Worm (Caenorhabditis elegans) whole organism, late embryonic: Measurements from ENCODE around the gene F01D5.5.

Experiments
- C38D4.7 ChIP-seq: fragments of 200-800 bp; sonication (Bioruptor generic); optimal IDR thresholded peaks from 2 replicates; lab custom pipeline; 2018; ENCODE audit warnings: mild to moderate bottlenecking, missing genetic modification characterization, moderate library complexity, missing compliant biosample characterization
- F13H6.1 ChIP-seq: sonication (generic microtip); optimal IDR thresholded peaks from 2 replicates; lab custom pipeline; 2016; ENCODE audit warnings: missing genetic modification characterization, missing compliant biosample characterization
- K02D7.2 ChIP-seq: sonication (generic microtip); optimal IDR thresholded peaks from 2 replicates; lab custom pipeline; 2017; ENCODE audit warnings: mild to moderate bottlenecking, missing genetic modification characterization, missing compliant biosample characterization
- K09A11.1 ChIP-seq: sonication (generic microtip); optimal IDR thresholded peaks from 2 replicates; lab custom pipeline; 2017; ENCODE audit warnings: antibody characterized with exemption, mild to moderate bottlenecking, missing genetic modification characterization, missing compliant biosample characterization; ENCODE audit not compliant: insufficient read depth
- ahr-1 ChIP-seq: sonication (generic microtip); optimal IDR thresholded peaks from 2 replicates; lab custom pipeline; 2016; ENCODE audit warnings: missing genetic modification characterization, missing compliant biosample characterization
- ama-1 ChIP-seq: fragments of 150-350 bp; optimal IDR thresholded peaks from 2 replicates; lab custom pipeline; 2014
- ceh-18 ChIP-seq: sonication (generic microtip); optimal IDR thresholded peaks from 2 replicates; lab custom pipeline; 2016; ENCODE audit warnings: missing genetic modification characterization, missing compliant biosample characterization
- ceh-19 ChIP-seq: fragments of 200-800 bp; sonication (Bioruptor generic); optimal IDR thresholded peaks from 2 replicates; lab custom pipeline; 2018; ENCODE audit warnings: mild to moderate bottlenecking, missing genetic modification characterization, missing compliant biosample characterization
- ceh-24 ChIP-seq: sonication (generic microtip); optimal IDR thresholded peaks from 2 replicates; lab custom pipeline; 2016; ENCODE audit warnings: mild to moderate bottlenecking, missing genetic modification characterization, missing compliant biosample characterization
- ceh-31 ChIP-seq: sonication (generic microtip); optimal IDR thresholded peaks from 2 replicates; lab custom pipeline; 2016; ENCODE audit warnings: missing genetic modification characterization, missing compliant biosample characterization
- ceh-34 ChIP-seq: sonication (generic microtip); optimal IDR thresholded peaks from 2 replicates; lab custom pipeline; 2016; ENCODE audit warnings: mild to moderate bottlenecking, missing genetic modification characterization, missing compliant biosample characterization
- ceh-48 ChIP-seq: sonication (generic microtip); optimal IDR thresholded peaks from 2 replicates; lab custom pipeline; 2016; ENCODE audit warnings: missing genetic modification characterization, inconsistent platforms, missing compliant biosample characterization
- ceh-6 ChIP-seq: fragments of 200-800 bp; sonication (Bioruptor generic); optimal IDR thresholded peaks from 2 replicates; lab custom pipeline; 2018; ENCODE audit warnings: mild to moderate bottlenecking, missing genetic modification characterization, missing compliant biosample characterization
- ceh-9 ChIP-seq: sonication (generic microtip); optimal IDR thresholded peaks from 2 replicates; lab custom pipeline; 2016; ENCODE audit warnings: mild to moderate bottlenecking, missing genetic modification characterization, inconsistent platforms, missing compliant biosample characterization
- elt-2 ChIP-seq: sonication (generic microtip); optimal IDR thresholded peaks from 2 replicates; lab custom pipeline; 2016; ENCODE audit warnings: missing genetic modification reagents, missing genetic modification characterization, missing compliant biosample characterization
- eyg-1 ChIP-seq: sonication (generic microtip); optimal IDR thresholded peaks from 2 replicates; lab custom pipeline; 2016; ENCODE audit warnings: missing genotype, missing genetic modification characterization, missing compliant biosample characterization
- gmeb-2 ChIP-seq: sonication (generic microtip); optimal IDR thresholded peaks from 2 replicates; lab custom pipeline; 2016; ENCODE audit warnings: missing genetic modification characterization, inconsistent platforms, missing compliant biosample characterization
- hlh-30 ChIP-seq: sonication (generic microtip); optimal IDR thresholded peaks from 2 replicates; lab custom pipeline; 2017; ENCODE audit warnings: antibody characterized with exemption, missing genetic modification characterization, missing compliant biosample characterization; ENCODE audit not compliant: insufficient read depth
- lim-6 ChIP-seq: sonication (generic microtip); optimal IDR thresholded peaks from 2 replicates; lab custom pipeline; 2016; ENCODE audit warnings: missing genetic modification characterization, missing compliant biosample characterization
- lin-11 ChIP-seq: fragments of 200-800 bp; sonication (Bioruptor generic); optimal IDR thresholded peaks from 2 replicates; lab custom pipeline; 2018; ENCODE audit warnings: mild to moderate bottlenecking, missing genetic modification characterization, missing compliant biosample characterization
- madf-2 ChIP-seq: sonication (generic microtip); optimal IDR thresholded peaks from 2 replicates; lab custom pipeline; 2017; ENCODE audit warnings: missing genetic modification characterization, missing compliant biosample characterization
- nfya-1 ChIP-seq: sonication (generic microtip); optimal IDR thresholded peaks from 2 replicates; lab custom pipeline; 2017; ENCODE audit warnings: missing genetic modification characterization, mild to moderate bottlenecking, missing compliant biosample characterization, antibody characterized with exemption, moderate library complexity
- npax-4 ChIP-seq: sonication (generic microtip); optimal IDR thresholded peaks from 2 replicates; lab custom pipeline; 2016; ENCODE audit warnings: missing genetic modification characterization, missing compliant biosample characterization
- pat-9 ChIP-seq: fragments of 200-800 bp; sonication (Bioruptor generic); optimal IDR thresholded peaks from 2 replicates; lab custom pipeline; 2018; ENCODE audit warnings: mild to moderate bottlenecking, missing genetic modification characterization, moderate library complexity, missing compliant biosample characterization
- pha-2 ChIP-seq: sonication (generic microtip); optimal IDR thresholded peaks from 2 replicates; lab custom pipeline; 2017; ENCODE audit warnings: mild to moderate bottlenecking, missing genetic modification characterization, missing compliant biosample characterization
- pros-1 ChIP-seq: fragments of 150-350 bp; optimal IDR thresholded peaks from 2 replicates; lab custom pipeline; 2014; ENCODE audit warnings: missing biosample characterization, missing genetic modification reagents, missing genetic modification characterization
- ref-2 ChIP-seq: sonication (generic microtip); optimal IDR thresholded peaks from 2 replicates; lab custom pipeline; 2016; ENCODE audit warnings: missing genetic modification characterization, missing compliant biosample characterization
- rnt-1 ChIP-seq: sonication (generic microtip); optimal IDR thresholded peaks from 2 replicates; lab custom pipeline; 2016; ENCODE audit warnings: missing genetic modification characterization, missing compliant biosample characterization
- sdc-2 ChIP-seq: sonication (generic microtip); optimal IDR thresholded peaks from 2 replicates; lab custom pipeline; 2016; ENCODE audit warnings: missing genotype, missing genetic modification characterization, missing compliant biosample characterization
- sox-2 ChIP-seq: fragments of 200-800 bp; sonication (Bioruptor generic); IDR thresholded peaks from 2 replicates; pipeline ENCODE4 v1.3.6; 2022; ENCODE audit warnings: missing genetic modification reagents, missing genetic modification characterization, missing compliant biosample characterization
- tbx-2 ChIP-seq: sonication (generic microtip); optimal IDR thresholded peaks from 2 replicates; lab custom pipeline; 2016; ENCODE audit warnings: missing genetic modification characterization, missing compliant biosample characterization
- unc-3 ChIP-seq, 2 experiments: fragments of 200-800 bp in 1 of 2; sonication (Bioruptor generic) in 1 of 2; sonication (generic microtip) in 1 of 2; conservative IDR thresholded peaks in 1 of 2; optimal IDR thresholded peaks in 1 of 2; 2 replicates each; pipeline versions ENCODE4 v1.3.6 to Lab custom; 2016 to 2022; ENCODE audit warnings: missing compliant biosample characterization in 2 of 2, missing genetic modification characterization in 2 of 2, missing genetic modification reagents in 1 of 2
- unc-55 ChIP-seq: sonication (generic microtip); optimal IDR thresholded peaks from 2 replicates; lab custom pipeline; 2017; ENCODE audit warnings: missing biosample characterization, missing genetic modification reagents, missing genetic modification characterization
- ztf-16 ChIP-seq: sonication (generic microtip); optimal IDR thresholded peaks from 2 replicates; lab custom pipeline; 2017; ENCODE audit warnings: missing genetic modification characterization, missing compliant biosample characterization

F01D5.5 gene

ce11 chrII:14002200-14002599, at the start of gene F01D5.5:
Gene F01D5.5, minus strand, starts transcription at chrII:14002300.
- TF ChIP-seq npax-4 = no peak
- TF ChIP-seq nfya-1 (tag; lab: Kevin White, UChicago) = no peak
- TF ChIP-seq ceh-6 = no peak
- no peak for TF ChIP-seq ceh-48 (tag; lab: Kevin White, UChicago)
- no peak for TF ChIP-seq lin-11
- TF ChIP-seq ceh-31 = no peak
- TF ChIP-seq ceh-9 (tag; lab: Kevin White, UChicago) = no peak

ce11 chrII:14051474-14051934, 49.4 kb upstream of the F01D5.5 start:
- TF ChIP-seq pat-9 (tag; lab: Kevin White, UChicago) = no peak
- no peak for TF ChIP-seq gmeb-2 (tag; lab: Kevin White, UChicago)
- no peak for TF ChIP-seq npax-4
- no peak for TF ChIP-seq sox-2 (GFP tag; lab: Robert Waterston, UW)
- TF ChIP-seq C38D4.7 = no peak
- no peak for TF ChIP-seq lin-11
- TF ChIP-seq ama-1 (lab: Kevin White, UChicago) = no peak
- TF ChIP-seq lim-6 (tag; lab: Kevin White, UChicago) = no peak
- TF ChIP-seq pros-1 (tag; lab: Kevin White, UChicago) = no peak

ce11 chrII:14050506-14050905, 48.4 kb upstream of the F01D5.5 start:
- peak; percentile 58 for TF ChIP-seq nfya-1 (tag; lab: Kevin White, UChicago)
- TF ChIP-seq rnt-1 (tag; lab: Kevin White, UChicago) = peak; percentile 41
- no peak for TF ChIP-seq ceh-24 (tag; lab: Kevin White, UChicago)
- TF ChIP-seq unc-55 (GFP tag; lab: Kevin White, UChicago) = peak; percentile 11
- TF ChIP-seq ceh-18 = peak; percentile 62
- no peak for TF ChIP-seq K02D7.2 (tag; lab: Kevin White, UChicago)
- no peak for TF ChIP-seq madf-2 (tag; lab: Kevin White, UChicago)
- TF ChIP-seq pha-2 (tag; lab: Kevin White, UChicago) = no peak
- TF ChIP-seq unc-3 (GFP tag; conservative IDR thresholded peaks at IDR 0.05; lab: Robert Waterston, UW) = no peak
- no peak for TF ChIP-seq unc-3 (tag; optimal IDR thresholded peaks at IDR 0.05; lab: Kevin White, UChicago)
- no peak for TF ChIP-seq eyg-1 (tag; lab: Kevin White, UChicago)
- peak; percentile 11 for TF ChIP-seq ref-2
- TF ChIP-seq F13H6.1 (tag; lab: Kevin White, UChicago) = peak; percentile 23
- peak; percentile 24 for TF ChIP-seq ceh-6
- TF ChIP-seq hlh-30 (tag; lab: Kevin White, UChicago) = peak; percentile 49
- peak; percentile 63 for TF ChIP-seq tbx-2
- peak; percentile 34 for TF ChIP-seq sdc-2 (tag; lab: Kevin White, UChicago)
- TF ChIP-seq elt-2 (tag; lab: Kevin White, UChicago) = peak; percentile 24
- TF ChIP-seq ceh-31 = peak; percentile 24

ce11 chrII:14049097-14049496, 47.0 kb upstream of the F01D5.5 start:
- peak; percentile 61 for TF ChIP-seq elt-2 (tag; lab: Kevin White, UChicago)
- peak; percentile 5 for TF ChIP-seq tbx-2
- TF ChIP-seq rnt-1 (tag; lab: Kevin White, UChicago) = peak; percentile 48
- peak; percentile 65 for TF ChIP-seq nfya-1 (tag; lab: Kevin White, UChicago)
- no peak for TF ChIP-seq pat-9 (tag; lab: Kevin White, UChicago)
- peak; percentile 29 for TF ChIP-seq ceh-18

- TF ChIP-seq ceh-18 = peak; percentile 21
- peak; percentile 39 for TF ChIP-seq sdc-2 (tag; lab: Kevin White, UChicago)
- peak; percentile 3 for TF ChIP-seq ceh-19
- no peak for TF ChIP-seq ahr-1
- TF ChIP-seq ceh-34 = peak; percentile 47
- TF ChIP-seq K09A11.1 (tag; lab: Kevin White, UChicago) = no peak
- TF ChIP-seq ztf-16 (tag; lab: Kevin White, UChicago) = no peak
- peak; percentile 34 for TF ChIP-seq ceh-31
- peak; percentile 17 for TF ChIP-seq rnt-1 (tag; lab: Kevin White, UChicago)
- no peak for TF ChIP-seq ceh-6
- TF ChIP-seq, all 69 proteins: peak for 6
These were observed 44.4 kb upstream of the F01D5.5 start for ce11 chrII:14046491-14046890.
